Worm (Caenorhabditis elegans) whole organism, L3 larva: ENCODE results near the gene Y113G7C.1.

Experiments
- aly-2 ChIP-seq: fragments of 150-350 bp; optimal IDR thresholded peaks from 2 replicates; lab custom pipeline; 2014; ENCODE audit warnings: missing biosample characterization, missing genetic modification characterization
- ama-1 ChIP-seq: fragments of 150-350 bp; optimal IDR thresholded peaks from 2 replicates; lab custom pipeline; 2018
- elt-1 ChIP-seq: fragments of 150-350 bp; optimal IDR thresholded peaks from 2 replicates; lab custom pipeline; 2014; ENCODE audit warnings: missing biosample characterization, missing genetic modification characterization
- elt-3 ChIP-seq, 3 experiments: fragments of 150-350 bp in 1 of 3; sonication (generic microtip) in 2 of 3; optimal IDR thresholded peaks; 2 replicates in 2 of 3; 4 replicates in 1 of 3; lab custom pipeline; 2014 to 2017; ENCODE audit warnings: missing biosample characterization in 3 of 3, missing genetic modification characterization in 3 of 3
- eor-1 ChIP-seq, 2 experiments: fragments of 150-350 bp; optimal IDR thresholded peaks; 2 replicates each; lab custom pipeline; 2014 to 2018; ENCODE audit warnings: missing biosample characterization in 2 of 2, missing genetic modification characterization in 2 of 2
- jun-1 ChIP-seq: fragments of 150-350 bp; optimal IDR thresholded peaks from 2 replicates; lab custom pipeline; 2014; ENCODE audit warnings: missing biosample characterization, missing genetic modification reagents, missing genetic modification characterization
- mdl-1 ChIP-seq: fragments of 150-350 bp; optimal IDR thresholded peaks from 2 replicates; lab custom pipeline; 2014; ENCODE audit warnings: missing biosample characterization, missing genetic modification characterization
- nhr-12 ChIP-seq: fragments of 150-350 bp; optimal IDR thresholded peaks from 2 replicates; lab custom pipeline; 2014; ENCODE audit warnings: missing biosample characterization, missing genetic modification characterization
- nhr-76 ChIP-seq: fragments of 150-350 bp; sonication (generic microtip); optimal IDR thresholded peaks from 5 replicates; lab custom pipeline; 2014; ENCODE audit warnings: missing biosample characterization, missing genetic modification characterization
- pha-4 ChIP-seq: fragments of 150-350 bp; optimal IDR thresholded peaks from 2 replicates; lab custom pipeline; 2014; ENCODE audit warnings: missing biosample characterization, missing genetic modification reagents, missing genetic modification characterization
- sea-2 ChIP-seq: fragments of 150-350 bp; sonication (generic microtip); optimal IDR thresholded peaks from 4 replicates; lab custom pipeline; 2014; ENCODE audit warnings: missing biosample characterization, missing genetic modification reagents, missing genetic modification characterization
- snpc-4 ChIP-seq: fragments of 150-350 bp; optimal IDR thresholded peaks from 2 replicates; lab custom pipeline; 2014; ENCODE audit warnings: missing biosample characterization, missing genetic modification characterization

ce11 chrV:20276923-20277322 is 40.6 kb upstream of the Y113G7C.1 start:
- TF ChIP-seq elt-1, result no peak
- no peak for TF ChIP-seq ama-1 (lab: Kevin White, UChicago)
- no peak for TF ChIP-seq pha-4 (tag; lab: Kevin White, UChicago)
- no peak for TF ChIP-seq aly-2 (tag; lab: Kevin White, UChicago)
- no peak for TF ChIP-seq nhr-76 (tag; lab: Kevin White, UChicago)
- no peak for TF ChIP-seq jun-1
- no peak for TF ChIP-seq elt-3 (tag; optimal IDR thresholded peaks at IDR 0.05; lab: Kevin White, UChicago)
- TF ChIP-seq nhr-12 (tag; lab: Kevin White, UChicago), result no peak
- TF ChIP-seq sea-2 (GFP tag; lab: Kevin White, UChicago), result no peak
- no peak for TF ChIP-seq mdl-1 (tag; lab: Kevin White, UChicago)
- no peak for TF ChIP-seq eor-1 (tag; optimal IDR thresholded peaks at IDR 0.05; lab: Kevin White, UChicago)
- TF ChIP-seq snpc-4 (tag; lab: Kevin White, UChicago), result no peak
